Worm (Caenorhabditis elegans) whole organism, midembryonic: ENCODE data around the gene set-31.

Experiments used
- T22C8.4 ChIP-seq: fragments of 200-800 bp; sonication (Bioruptor generic); IDR thresholded peaks from 2 replicates; pipeline ENCODE4 v1.3.6; 2022; ENCODE audit warnings: missing genetic modification characterization, missing compliant biosample characterization
- cog-1 ChIP-seq: sonication (generic microtip); optimal IDR thresholded peaks from 2 replicates; lab custom pipeline; 2016; ENCODE audit warnings: missing genetic modification characterization, missing compliant biosample characterization
- flt-1 ChIP-seq: fragments of 200-800 bp; sonication (Bioruptor generic); IDR thresholded peaks from 2 replicates; pipeline ENCODE4 v1.3.6; 2022; ENCODE audit warnings: missing genetic modification characterization, missing compliant biosample characterization
- klf-2 ChIP-seq: fragments of 200-800 bp; sonication (Bioruptor generic); conservative IDR thresholded peaks from 2 replicates; pipeline ENCODE4 v1.3.6; 2022; ENCODE audit warnings: missing genetic modification reagents, missing genetic modification characterization, missing compliant biosample characterization
- med-1 ChIP-seq: sonication (generic microtip); optimal IDR thresholded peaks from 2 replicates; lab custom pipeline; 2017; ENCODE audit warnings: missing genetic modification characterization, mild to moderate bottlenecking, missing compliant biosample characterization, antibody characterized with exemption, missing genetic modification reagents; ENCODE audit not compliant: insufficient read depth
- ref-1 ChIP-seq: fragments of 200-800 bp; sonication (Bioruptor generic); conservative IDR thresholded peaks from 2 replicates; pipeline ENCODE4 v1.3.6; 2022; ENCODE audit warnings: missing genetic modification reagents, missing genetic modification characterization, missing compliant biosample characterization
- tab-1 ChIP-seq: fragments of 200-800 bp; sonication (Bioruptor generic); IDR thresholded peaks from 2 replicates; pipeline ENCODE4 v1.3.6; 2022; ENCODE audit warnings: missing genetic modification characterization, missing compliant biosample characterization
- ztf-23 ChIP-seq: fragments of 200-800 bp; sonication (Bioruptor generic); IDR thresholded peaks from 2 replicates; pipeline ENCODE4 v1.3.6; 2022; ENCODE audit warnings: missing genetic modification reagents, missing genetic modification characterization, missing compliant biosample characterization
- ztf-29 ChIP-seq: fragments of 200-800 bp; sonication (Bioruptor generic); IDR thresholded peaks from 2 replicates; pipeline ENCODE4 v1.3.6; 2022; ENCODE audit warnings: missing genetic modification reagents, missing genetic modification characterization, missing compliant biosample characterization

set-31 gene

DNA sequence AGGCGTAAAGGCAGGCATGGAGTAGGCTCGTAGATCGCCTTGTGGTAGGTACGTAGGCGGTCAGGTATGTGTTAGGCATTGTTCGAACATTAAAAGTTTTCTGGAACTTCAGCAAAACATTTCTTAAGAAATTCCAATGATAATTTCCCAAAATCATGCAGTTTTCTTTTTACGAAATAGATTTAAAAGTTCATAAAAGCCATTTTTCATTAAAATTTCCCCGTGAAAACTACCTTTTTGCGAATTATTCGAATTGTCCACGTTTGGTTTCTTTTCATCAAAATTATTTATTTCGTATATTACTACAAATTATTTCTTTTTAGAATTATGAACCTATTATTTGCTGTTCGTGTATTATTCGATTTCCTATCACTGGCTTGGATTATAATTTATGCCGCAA, 23.0 kb upstream of the set-31 start, which contains the start of gene C15H11.13:
C15H11.13 (plus strand) TSS at position 301 of the 400 bp plus-strand sequence.
- TF ChIP-seq klf-2 (GFP tag; lab: Robert Waterston, UW) (no peak), flt-1 (GFP tag; lab: Robert Waterston, UW) (no peak), ztf-23 (GFP tag; lab: Robert Waterston, UW) (no peak), ztf-29 (GFP tag; lab: Robert Waterston, UW) (no peak), T22C8.4 (GFP tag; lab: Robert Waterston, UW) (no peak), cog-1 (tag; lab: Kevin White, UChicago) (no peak), tab-1 (GFP tag; lab: Robert Waterston, UW) (no peak), med-1 (GFP tag; lab: Kevin White, UChicago) (no peak), ref-1 (no peak)

DNA sequence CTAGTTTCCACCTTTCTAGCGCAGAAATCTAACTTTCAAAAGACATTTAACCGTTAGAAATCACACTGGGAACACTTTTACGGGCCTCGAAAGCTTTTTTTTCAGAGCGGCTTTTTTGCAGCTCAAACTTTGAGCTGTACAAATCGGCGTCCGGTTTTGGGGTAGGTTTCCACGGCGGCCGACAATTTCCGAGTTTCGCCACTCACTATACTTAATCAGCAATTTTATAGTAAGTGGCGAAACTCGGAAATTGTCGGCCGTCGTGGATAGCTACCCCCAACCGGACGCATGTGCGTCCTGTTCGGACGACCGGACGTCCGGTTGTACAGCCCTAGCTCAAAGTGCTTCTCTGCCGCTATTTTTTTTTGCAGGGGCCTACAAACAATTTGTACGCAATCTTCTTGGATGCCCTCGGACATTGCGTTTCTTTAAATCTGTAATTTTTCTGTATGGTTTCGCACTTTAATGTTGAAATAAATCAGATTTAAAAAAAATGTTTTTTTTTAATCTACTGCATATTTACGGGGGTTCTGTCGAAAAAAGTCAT, 21.5 kb upstream of the set-31 start:
- no peak for TF ChIP-seq klf-2 (GFP tag; lab: Robert Waterston, UW)
- no peak for TF ChIP-seq ztf-29 (GFP tag; lab: Robert Waterston, UW)
- no peak for TF ChIP-seq tab-1 (GFP tag; lab: Robert Waterston, UW)
- TF ChIP-seq cog-1 (tag; lab: Kevin White, UChicago), result no peak
- TF ChIP-seq T22C8.4 (GFP tag; lab: Robert Waterston, UW), result no peak
- TF ChIP-seq ref-1, result no peak
- TF ChIP-seq ztf-23 (GFP tag; lab: Robert Waterston, UW), result no peak
- no peak for TF ChIP-seq med-1 (GFP tag; lab: Kevin White, UChicago)
- no peak for TF ChIP-seq flt-1 (GFP tag; lab: Robert Waterston, UW)

DNA sequence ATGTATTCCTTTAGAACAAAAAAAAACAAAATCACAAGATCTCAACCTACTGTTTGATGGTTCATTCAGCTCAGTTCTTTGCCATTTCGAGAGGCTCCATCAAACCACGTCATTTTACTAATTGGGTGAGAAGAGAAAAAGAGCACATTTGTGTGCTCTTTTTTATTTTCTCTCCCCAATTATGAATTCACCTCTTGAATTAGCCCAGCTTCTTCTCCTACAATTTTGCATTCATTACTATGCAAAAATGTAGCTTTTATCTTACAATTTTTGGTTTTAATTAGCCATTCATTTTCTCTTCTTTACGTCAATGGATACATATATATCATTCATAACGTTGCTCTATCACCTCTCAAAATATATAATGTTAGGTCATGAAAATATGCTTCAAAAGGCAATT, 12.1 kb upstream of the set-31 start:
- TF ChIP-seq flt-1 (GFP tag; lab: Robert Waterston, UW), result no peak
- no peak for TF ChIP-seq ref-1
- no peak for TF ChIP-seq cog-1 (tag; lab: Kevin White, UChicago)
- no peak for TF ChIP-seq T22C8.4 (GFP tag; lab: Robert Waterston, UW)
- no peak for TF ChIP-seq klf-2 (GFP tag; lab: Robert Waterston, UW)
- no peak for TF ChIP-seq tab-1 (GFP tag; lab: Robert Waterston, UW)
- no peak for TF ChIP-seq ztf-23 (GFP tag; lab: Robert Waterston, UW)
- TF ChIP-seq ztf-29 (GFP tag; lab: Robert Waterston, UW), result no peak
- no peak for TF ChIP-seq med-1 (GFP tag; lab: Kevin White, UChicago)

DNA sequence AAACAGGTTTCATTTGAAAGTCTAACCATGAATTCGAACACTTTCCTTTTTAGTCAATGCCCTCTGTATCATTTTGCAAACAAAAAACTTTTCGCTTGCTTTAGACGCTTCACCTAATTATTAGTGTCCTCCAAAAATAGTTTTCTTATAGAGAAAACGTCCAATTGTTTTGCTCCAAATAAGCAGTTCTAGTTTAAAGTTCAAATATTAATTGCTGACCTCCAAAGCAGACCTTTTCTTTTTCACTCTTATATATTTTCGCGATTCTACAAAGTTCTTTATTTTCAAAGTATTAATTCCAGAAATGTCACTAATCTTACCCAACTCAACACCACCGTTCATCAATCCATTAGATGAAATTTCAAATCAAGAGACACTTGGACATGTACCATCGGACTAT, 8.9 kb upstream of the set-31 start, which contains the start of gene gnrr-2:
gnrr-2 (plus strand) TSS at position 301 of the 400 bp plus-strand sequence.
- TF ChIP-seq cog-1 (tag; lab: Kevin White, UChicago) (no peak), ztf-29 (GFP tag; lab: Robert Waterston, UW) (no peak), med-1 (GFP tag; lab: Kevin White, UChicago) (no peak), tab-1 (GFP tag; lab: Robert Waterston, UW) (no peak), klf-2 (GFP tag; lab: Robert Waterston, UW) (no peak), ztf-23 (GFP tag; lab: Robert Waterston, UW) (no peak), flt-1 (GFP tag; lab: Robert Waterston, UW) (no peak), T22C8.4 (GFP tag; lab: Robert Waterston, UW) (no peak), ref-1 (no peak)

DNA sequence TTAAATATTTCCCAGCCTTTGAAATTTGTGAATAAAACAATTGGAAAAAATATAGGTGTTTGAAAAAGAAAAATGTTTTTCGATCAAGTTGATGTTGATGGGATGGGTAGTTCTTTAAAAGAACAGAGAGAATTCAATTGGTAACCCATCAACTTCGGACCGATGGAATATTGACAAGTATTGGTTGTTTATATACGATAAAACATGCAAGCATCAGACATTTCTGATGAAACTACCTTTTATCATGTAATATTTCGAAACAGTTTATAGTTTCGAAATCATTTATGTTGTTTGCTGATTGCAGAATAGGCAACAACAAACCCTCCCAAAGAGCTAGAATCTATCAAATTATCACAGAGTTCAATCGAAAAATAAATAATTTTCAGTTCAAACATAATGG, 7.8 kb upstream of the set-31 start:
- TF ChIP-seq cog-1 (tag; lab: Kevin White, UChicago) (no peak), flt-1 (GFP tag; lab: Robert Waterston, UW) (no peak), T22C8.4 (GFP tag; lab: Robert Waterston, UW) (no peak), ztf-29 (GFP tag; lab: Robert Waterston, UW) (no peak), ref-1 (no peak), med-1 (GFP tag; lab: Kevin White, UChicago) (no peak), tab-1 (GFP tag; lab: Robert Waterston, UW) (no peak), klf-2 (GFP tag; lab: Robert Waterston, UW) (no peak), ztf-23 (GFP tag; lab: Robert Waterston, UW) (no peak)

DNA sequence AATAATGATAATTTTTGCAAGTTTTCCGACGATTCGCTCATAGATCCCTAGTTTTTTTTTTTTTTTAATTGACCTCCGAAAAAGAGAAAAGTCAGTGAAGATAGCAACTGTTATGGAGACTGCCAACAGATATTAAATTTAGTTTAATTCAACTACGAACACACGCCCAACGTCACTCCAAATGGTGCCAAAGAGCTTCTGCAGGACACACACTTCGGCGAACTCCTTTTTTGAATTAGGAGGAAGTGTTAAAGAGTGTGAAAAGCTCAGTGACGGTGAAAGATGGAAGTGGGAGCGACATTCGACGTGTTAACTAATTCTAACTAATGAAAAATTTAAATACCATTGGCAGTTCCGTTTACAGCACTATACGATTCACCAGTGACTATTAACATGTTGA, 5.7 kb upstream of the set-31 start:
- no peak for TF ChIP-seq ref-1
- no peak for TF ChIP-seq tab-1 (GFP tag; lab: Robert Waterston, UW)

DNA sequence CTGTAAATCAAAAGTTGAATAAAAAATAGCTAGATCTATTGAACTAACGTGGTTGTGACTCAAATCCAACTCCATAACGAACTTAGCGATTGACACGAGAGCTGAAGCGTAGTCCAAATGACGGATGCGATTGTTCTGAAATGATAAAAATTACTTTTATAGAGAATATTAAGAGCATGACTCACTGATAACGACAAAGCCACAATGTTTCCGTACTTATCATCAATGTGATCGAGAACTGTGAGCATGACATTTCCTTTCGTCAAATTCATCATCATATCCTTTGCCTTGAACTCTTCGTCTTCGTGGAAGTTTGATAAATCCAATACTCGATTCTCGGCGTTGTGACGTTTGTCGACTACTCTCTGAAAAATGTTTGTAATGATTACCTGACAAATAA, 3.7 kb upstream of the set-31 start:
- TF ChIP-seq med-1 (GFP tag; lab: Kevin White, UChicago) (no peak), ztf-23 (GFP tag; lab: Robert Waterston, UW) (no peak), T22C8.4 (GFP tag; lab: Robert Waterston, UW) (no peak), cog-1 (tag; lab: Kevin White, UChicago) (no peak), ref-1 (no peak), ztf-29 (GFP tag; lab: Robert Waterston, UW) (no peak), klf-2 (GFP tag; lab: Robert Waterston, UW) (no peak), flt-1 (GFP tag; lab: Robert Waterston, UW) (no peak), tab-1 (GFP tag; lab: Robert Waterston, UW) (no peak)

DNA sequence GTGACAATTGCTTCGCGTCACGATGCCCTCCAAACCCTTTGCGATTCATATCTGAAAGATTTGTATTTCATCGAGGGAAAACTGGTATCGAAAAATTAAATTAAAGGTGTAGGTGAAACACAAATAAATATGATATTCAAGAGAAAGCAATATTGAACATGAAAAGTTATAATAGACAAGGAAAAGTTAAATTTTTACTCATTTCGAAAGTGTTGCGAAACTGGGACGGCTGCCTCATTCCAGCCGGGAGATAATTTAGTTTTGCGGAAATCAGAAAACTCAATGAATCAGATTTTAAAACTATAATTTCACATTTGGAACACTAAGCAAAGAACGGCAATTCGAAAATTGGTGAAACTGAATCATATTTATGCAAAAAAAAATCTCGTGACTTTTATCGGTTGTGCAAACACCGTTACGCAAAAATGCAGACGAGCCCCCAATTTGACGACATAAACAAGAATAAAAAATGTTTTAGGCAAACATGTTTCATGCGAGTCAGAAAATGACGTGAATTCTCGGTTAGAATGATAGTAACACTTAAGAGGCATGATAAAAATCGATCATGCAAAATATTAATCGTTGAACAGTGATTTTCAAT, 2.6 kb upstream of the set-31 start, which contains the start of the genes nxf-1 and C15H11.11:
nxf-1 (minus strand) TSS at position 51 of the 601 bp plus-strand sequence.
C15H11.11 (plus strand) TSS at position 536 of the 601 bp plus-strand sequence.
- no peak for TF ChIP-seq ref-1
- TF ChIP-seq flt-1 (GFP tag; lab: Robert Waterston, UW), result no peak

DNA sequence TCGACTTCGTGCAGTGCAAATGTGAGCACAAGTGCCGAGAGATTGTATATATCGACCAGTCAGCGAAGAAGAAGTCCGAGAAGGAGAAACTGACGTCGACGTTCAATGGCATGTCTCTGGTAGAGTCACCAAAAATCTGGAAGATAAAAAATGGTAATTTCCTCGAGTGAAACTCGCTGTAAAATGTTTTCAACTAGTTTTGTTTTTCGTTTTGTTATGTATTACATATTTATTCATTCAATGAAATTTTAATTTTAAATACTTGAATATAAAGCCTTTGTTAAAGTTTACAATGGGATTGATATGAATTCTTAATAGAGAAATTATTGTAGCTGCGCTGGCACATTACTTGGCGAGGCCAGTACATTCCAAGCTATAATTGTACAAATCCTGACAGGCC, 2.2 kb downstream of the set-31 start:
- TF ChIP-seq cog-1 (tag; lab: Kevin White, UChicago) (no peak), ztf-23 (GFP tag; lab: Robert Waterston, UW) (no peak), klf-2 (GFP tag; lab: Robert Waterston, UW) (no peak)
